Fruit fly (Drosophila melanogaster): ENCODE measurements around the gene RpL17.

Gene RpL17

dm6 chrX:6741184-6741586 lies 2.9 kb downstream of the RpL17 start (continued):
- no peak for TF ChIP-seq Stat92E (GFP tag; optimal IDR thresholded peaks at IDR 0.05)
- no peak for TF ChIP-seq btn (GFP tag; optimal IDR thresholded peaks at IDR 0.05)
- TF ChIP-seq MTF-1 (GFP tag; optimal IDR thresholded peaks at IDR 0.05; ENCODE audit: borderline replicate concordance), result no peak
- no peak for TF ChIP-seq CG10543 (GFP tag; optimal IDR thresholded peaks at IDR 0.05)
- TF ChIP-seq bab2 (GFP tag; optimal IDR thresholded peaks at IDR 0.05), result no peak
- no peak for TF ChIP-seq Hand (GFP tag; optimal IDR thresholded peaks at IDR 0.05)
- TF ChIP-seq NC2α (GFP tag; optimal IDR thresholded peaks at IDR 0.05), result no peak
- TF ChIP-seq gfzf (GFP tag; optimal IDR thresholded peaks at IDR 0.05), result peak; percentile 62
- TF ChIP-seq klu (GFP tag; IDR thresholded peaks at IDR 0.05), result 0 out of 2 replicates have a peak, but pooled peaks have one; percentile 27
- TF ChIP-seq CG2116 (GFP tag; optimal IDR thresholded peaks at IDR 0.05), result peak; percentile 86
- no peak for TF ChIP-seq CG4404 (GFP tag; IDR thresholded peaks at IDR 0.05)
- no peak for TF ChIP-seq CG32767 (GFP tag; IDR thresholded peaks at IDR 0.05)
- TF ChIP-seq Hr78 (GFP tag; optimal IDR thresholded peaks at IDR 0.05), result no peak
- TF ChIP-seq CG30020 (tag; optimal IDR thresholded peaks at IDR 0.05), result peak; percentile 0
- peak; percentile 20 for TF ChIP-seq maf-S (GFP tag; optimal IDR thresholded peaks at IDR 0.05)
- peak; percentile 17 for TF ChIP-seq dmrt99B (tag; optimal IDR thresholded peaks at IDR 0.05)
- TF ChIP-seq bbx (GFP tag; IDR thresholded peaks at IDR 0.05; ENCODE audit: partially characterized antibody), result peak; percentile 78
- TF ChIP-seq ttk (GFP tag; IDR thresholded peaks at IDR 0.05), result no peak
- TF ChIP-seq CG11247 (GFP tag; IDR thresholded peaks at IDR 0.05), result peak; percentile 35; the same call in 1 of the 2 replicates
- TF ChIP-seq CG3065 (GFP tag; optimal IDR thresholded peaks at IDR 0.05), result no peak
- peak; percentile 52 for TF ChIP-seq CG9797 (GFP tag; optimal IDR thresholded peaks at IDR 0.05)
- TF ChIP-seq da (GFP tag; optimal IDR thresholded peaks at IDR 0.05), result no peak
- TF ChIP-seq CG11504 (tag; optimal IDR thresholded peaks at IDR 0.05), result peak; percentile 62
- peak; percentile 44 for TF ChIP-seq CG30403 (GFP tag; optimal IDR thresholded peaks at IDR 0.05)
- TF ChIP-seq nerfin-2 (GFP tag; IDR thresholded peaks at IDR 0.05; ENCODE audit: partially characterized antibody), result peak; percentile 63; the same call in 1 of the 2 replicates
- TF ChIP-seq cato (GFP tag; optimal IDR thresholded peaks at IDR 0.05; ENCODE audit: borderline replicate concordance), result no peak
- peak; percentile 12 for TF ChIP-seq Bteb2 (GFP tag; optimal IDR thresholded peaks at IDR 0.05)
- TF ChIP-seq CG14441 (GFP tag; IDR thresholded peaks at IDR 0.05), result peak; percentile 80
- TF ChIP-seq Dad (GFP tag; optimal IDR thresholded peaks at IDR 0.05), result peak; percentile 68
- peak; percentile 52; the same call in 1 of the 2 replicates for TF ChIP-seq CG1024 (GFP tag; IDR thresholded peaks at IDR 0.05)
- peak; percentile 81 for TF ChIP-seq CG13287 (GFP tag; IDR thresholded peaks at IDR 0.05; ENCODE audit: partially characterized antibody)
- peak; percentile 84 for TF ChIP-seq Lhr (GFP tag; optimal IDR thresholded peaks at IDR 0.05)
- TF ChIP-seq Antp (GFP tag; optimal IDR thresholded peaks at IDR 0.05), result peak; percentile 33
- TF ChIP-seq CG42726 (GFP tag; IDR thresholded peaks at IDR 0.05; ENCODE audit: partially characterized antibody), result peak; percentile 92

DNA sequence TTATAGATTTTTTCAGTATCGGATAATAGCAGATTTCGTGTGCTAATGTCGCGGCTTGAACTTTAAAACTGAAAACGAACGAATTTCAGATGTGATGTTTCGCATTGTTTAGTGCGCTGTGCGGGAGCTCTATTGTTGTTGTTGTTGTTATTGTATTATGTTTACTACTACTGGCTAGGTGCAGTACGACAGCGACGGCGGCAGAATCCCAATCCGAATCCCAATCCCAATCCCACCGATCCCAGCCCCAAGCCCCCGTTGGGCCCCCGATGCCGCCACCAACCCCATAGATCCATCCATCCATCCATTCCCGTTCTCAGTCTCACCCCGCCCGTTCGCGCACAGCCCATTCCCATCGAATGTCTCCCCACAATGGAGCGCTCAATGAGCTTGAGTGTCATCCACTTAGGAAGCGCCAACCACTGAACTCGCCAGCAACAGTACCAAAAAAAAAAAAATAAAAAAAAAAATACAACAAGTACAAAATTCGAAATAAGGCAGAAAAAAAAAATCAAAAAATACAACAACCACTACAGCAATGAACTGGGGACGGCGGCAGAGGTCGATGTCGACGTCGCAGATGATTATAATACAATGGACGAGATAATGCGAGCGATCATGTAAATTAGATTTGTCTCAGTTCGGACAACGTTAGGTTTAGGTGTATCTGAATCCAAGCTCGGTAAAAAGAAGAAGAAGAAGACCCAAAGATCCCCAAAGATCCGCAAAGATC lies 3.9 kb downstream of the RpL17 start, which contains the start of gene CG3168:
Gene CG3168, minus strand, starts transcription at position 51 of the 733 bp plus-strand sequence.
- TF ChIP-seq CG12769 (tag; optimal IDR thresholded peaks at IDR 0.05) (peak; percentile 5), HLH54F (GFP tag; optimal IDR thresholded peaks at IDR 0.05) (no peak), Dbx (GFP tag; IDR thresholded peaks at IDR 0.05) (no peak), CG31224 (GFP tag; IDR thresholded peaks at IDR 0.05) (no peak), Adf1 (GFP tag; IDR thresholded peaks at IDR 0.05) (peak; percentile 64; the same call in 1 of the 2 replicates), sug (tag; optimal IDR thresholded peaks at IDR 0.05) (peak; percentile 7), CG16779 (GFP tag; IDR thresholded peaks at IDR 0.05) (no peak), Sox102F (GFP tag; optimal IDR thresholded peaks at IDR 0.05) (no peak), crol (GFP tag; IDR thresholded peaks at IDR 0.05) (0 out of 2 replicates have a peak, but pooled peaks have one; percentile 14), CG14441 (GFP tag; IDR thresholded peaks at IDR 0.05) (peak; percentile 23; the same call in 1 of the 2 replicates), run (tag; optimal IDR thresholded peaks at IDR 0.05) (no peak), chinmo (GFP tag; IDR thresholded peaks at IDR 0.05; ENCODE audit: partially characterized antibody) (0 out of 4 replicates have a peak, but pooled peaks have one; percentile 5), CG9215 (GFP tag; IDR thresholded peaks at IDR 0.05) (no peak), vvl (GFP tag; IDR thresholded peaks at IDR 0.05) (0 out of 2 replicates have a peak, but pooled peaks have one; percentile 16), MTF-1 (GFP tag; optimal IDR thresholded peaks at IDR 0.05; ENCODE audit: borderline replicate concordance) (no peak), fu2 (GFP tag; optimal IDR thresholded peaks at IDR 0.05) (no peak)

All from whole organism, embryonic.